Fruit fly (Drosophila melanogaster) S2 (cell line): ENCODE results near the gene Atac1.

ENCODE experiments used
- CG8478 ChIP-seq: fragments of >200 bp; optimal IDR thresholded peaks from 2 replicates; lab custom pipeline; 2018
- CTCF ChIP-seq, 2 experiments: fragments of >200 bp; optimal IDR thresholded peaks; 2 replicates each; lab custom pipeline; 2018

- TF ChIP-seq CG8478 (lab: Kevin White, UChicago), result no peak
- no peak for TF ChIP-seq CTCF (optimal IDR thresholded peaks at IDR 0.05; lab: Kevin White, UChicago)
These were observed 28.3 kb downstream of the Atac1 start, which contains the start of gene CG43232 for dm6 chr2L:6931821-6932220.
